Fruit fly (Drosophila melanogaster) whole organism, adult: ENCODE data around the gene Fatp1.

Source experiments
- CG7045 ChIP-seq: fragments of 200-800 bp; sonication (Bioruptor generic); optimal IDR thresholded peaks from 2 replicates; lab custom pipeline; 2017; ENCODE audit warnings: missing biosample characterization, mild to moderate bottlenecking, missing genetic modification characterization
- Mnt ChIP-seq: fragments of 200-800 bp; sonication (Bioruptor generic); optimal IDR thresholded peaks from 2 replicates; lab custom pipeline; 2016; ENCODE audit warnings: missing biosample characterization, mild to moderate bottlenecking, missing genetic modification characterization
- cic ChIP-seq: fragments of 200-800 bp; sonication (Bioruptor generic); optimal IDR thresholded peaks from 2 replicates; lab custom pipeline; 2017; ENCODE audit warnings: missing biosample characterization, mild to moderate bottlenecking, missing genetic modification characterization, moderate library complexity
- tj ChIP-seq: fragments of 200-800 bp; sonication (Bioruptor generic); optimal IDR thresholded peaks from 3 replicates; lab custom pipeline; 2017; ENCODE audit warnings: missing biosample characterization, mild to moderate bottlenecking, missing genetic modification characterization, moderate library complexity

DNA sequence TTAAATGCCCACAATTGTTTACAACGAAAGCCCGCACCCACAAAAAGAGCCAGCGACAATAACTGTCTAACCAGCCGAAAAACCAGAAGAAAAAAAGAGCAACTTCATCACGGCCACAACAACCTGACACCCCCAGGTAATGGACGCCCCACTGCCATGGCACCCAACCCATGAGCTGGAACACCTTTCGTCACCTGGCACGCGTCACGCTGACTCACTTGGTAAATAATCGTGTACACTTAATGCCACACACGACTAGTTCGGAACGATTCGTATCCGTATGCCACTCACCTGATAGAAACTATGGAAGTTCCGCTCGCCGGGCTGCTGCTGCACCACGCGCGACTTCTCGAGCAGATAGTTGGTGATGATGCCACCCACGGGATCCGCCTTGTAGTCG lies 20.7 kb downstream of the Fatp1 start:
- TF ChIP-seq CG7045 (GFP tag; lab: Kevin White, UChicago) (no peak), cic (GFP tag; lab: Kevin White, UChicago) (no peak), tj (GFP tag; lab: Kevin White, UChicago) (no peak), Mnt (GFP tag; lab: Kevin White, UChicago) (no peak)
